Worm (Caenorhabditis elegans): Measurements from ENCODE around the gene oxy-4.

oxy-4 gene

ce11 chrIII:5158674-5159073 lies at the start of gene oxy-4:
TSS of gene oxy-4 (minus strand) at chrIII:5158774.
- TF ChIP-seq C06A6.2 (GFP tag; conservative IDR thresholded peaks at IDR 0.05) (no peak), Y53F4B.3 (GFP tag; IDR thresholded peaks at IDR 0.05) (no peak), lsl-1 (GFP tag; optimal IDR thresholded peaks at IDR 0.05) (no peak), lsy-27 (tag; optimal IDR thresholded peaks at IDR 0.05; ENCODE audit: borderline replicate concordance, insufficient read depth) (no peak), tbx-9 (tag; optimal IDR thresholded peaks at IDR 0.05; ENCODE audit: borderline replicate concordance) (no peak), sea-2 (GFP tag; IDR thresholded peaks at IDR 0.05) (no peak)

ce11 chrIII:5206861-5207414 lies 48.4 kb upstream of the oxy-4 start, which contains the start of gene morc-1:
TSS of gene morc-1 (minus strand) at chrIII:5206911.
- peak; percentile 69 for TF ChIP-seq lsl-1 (GFP tag; optimal IDR thresholded peaks at IDR 0.05)
- TF ChIP-seq ceh-91 (GFP tag; IDR thresholded peaks at IDR 0.05) = 0 out of 2 replicates have a peak, but pooled peaks have one; percentile 30
- TF ChIP-seq dox-1 (GFP tag; IDR thresholded peaks at IDR 0.05) = no peak
- no peak for TF ChIP-seq akir-1 (GFP tag; optimal IDR thresholded peaks at IDR 0.05)
- TF ChIP-seq him-1 (tag; optimal IDR thresholded peaks at IDR 0.05) = no peak
- TF ChIP-seq snpc-3.4 (tag; optimal IDR thresholded peaks at IDR 0.05) = peak; percentile 2
- peak; percentile 11 for TF ChIP-seq efl-1 (GFP tag; optimal IDR thresholded peaks at IDR 0.05)
- TF ChIP-seq F33H1.4 (GFP tag; IDR thresholded peaks at IDR 0.05) = peak; percentile 62; the same call in 1 of the 2 replicates
- TF ChIP-seq madf-6 (GFP tag; IDR thresholded peaks at IDR 0.05) = peak; percentile 55; the same call in 1 of the 2 replicates

ce11 chrIII:5203310-5203709 lies 44.7 kb upstream of the oxy-4 start:
- TF ChIP-seq madf-6 (GFP tag; IDR thresholded peaks at IDR 0.05) = 0 out of 2 replicates have a peak, but pooled peaks have one; percentile 20
- no peak for TF ChIP-seq C17E4.6 (GFP tag; IDR thresholded peaks at IDR 0.05)
- TF ChIP-seq attf-3 (GFP tag; conservative IDR thresholded peaks at IDR 0.05) = no peak
- TF ChIP-seq nfyb-1 (GFP tag; IDR thresholded peaks at IDR 0.05) = 0 out of 2 replicates have a peak, but pooled peaks have one; percentile 29
- TF ChIP-seq rcor-1 (GFP tag; IDR thresholded peaks at IDR 0.05) = no peak
- no peak for TF ChIP-seq snpc-3.4 (tag; optimal IDR thresholded peaks at IDR 0.05)
- TF ChIP-seq ceh-27 (GFP tag; optimal IDR thresholded peaks at IDR 0.05) = no peak
- TF ChIP-seq madf-8 (GFP tag; conservative IDR thresholded peaks at IDR 0.05) = no peak
- TF ChIP-seq ceh-40 (GFP tag; IDR thresholded peaks at IDR 0.05) = no peak
- no peak for TF ChIP-seq die-1 (tag; optimal IDR thresholded peaks at IDR 0.05)
- no peak for TF ChIP-seq egl-44 (GFP tag; IDR thresholded peaks at IDR 0.05)
- no peak for TF ChIP-seq ceh-100 (GFP tag; IDR thresholded peaks at IDR 0.05)
- no peak for TF ChIP-seq bed-1 (GFP tag; IDR thresholded peaks at IDR 0.05)
- no peak for TF ChIP-seq F23B12.7 (tag; optimal IDR thresholded peaks at IDR 0.05; ENCODE audit: insufficient read depth)
- no peak for TF ChIP-seq lin-40 (tag; optimal IDR thresholded peaks at IDR 0.05)
- no peak for TF ChIP-seq B0035.1 (tag; optimal IDR thresholded peaks at IDR 0.05)
- no peak for TF ChIP-seq F55B11.4 (tag; optimal IDR thresholded peaks at IDR 0.05; ENCODE audit: borderline replicate concordance, insufficient read depth)
- no peak for TF ChIP-seq ceh-79 (tag; optimal IDR thresholded peaks at IDR 0.05)
- TF ChIP-seq hmg-1.2 (GFP tag; IDR thresholded peaks at IDR 0.05) = no peak
- no peak for TF ChIP-seq attf-5 (GFP tag; optimal IDR thresholded peaks at IDR 0.05)
- 0 out of 2 replicates have a peak, but pooled peaks have one; percentile 59 for TF ChIP-seq madf-3 (GFP tag; IDR thresholded peaks at IDR 0.05)
- no peak for TF ChIP-seq ceh-91 (GFP tag; IDR thresholded peaks at IDR 0.05)
- TF ChIP-seq lin-54 (GFP tag; optimal IDR thresholded peaks at IDR 0.05) = no peak
- no peak for TF ChIP-seq somi-1 (GFP tag; optimal IDR thresholded peaks at IDR 0.05)
- no peak for TF ChIP-seq pbrm-1 (GFP tag; IDR thresholded peaks at IDR 0.05)
- no peak for TF ChIP-seq Y56A3A.18 (GFP tag; IDR thresholded peaks at IDR 0.05)
- no peak for TF ChIP-seq ama-1 (optimal IDR thresholded peaks at IDR 0.05)
- TF ChIP-seq ama-1 (GFP tag; optimal IDR thresholded peaks at IDR 0.05) = no peak
- TF ChIP-seq unc-130 (GFP tag; optimal IDR thresholded peaks at IDR 0.05) = peak; percentile 40
- no peak for TF ChIP-seq mxl-1 (tag; optimal IDR thresholded peaks at IDR 0.05)
- no peak for TF ChIP-seq nfya-1 (tag; optimal IDR thresholded peaks at IDR 0.05; ENCODE audit: borderline replicate concordance, insufficient read depth)
- TF ChIP-seq Y53G8AR.9 (GFP tag; conservative IDR thresholded peaks at IDR 0.05) = no peak
- no peak for TF ChIP-seq attf-6 (GFP tag; IDR thresholded peaks at IDR 0.05)

All from whole organism, young adult.